Fruit fly (Drosophila melanogaster) whole organism, embryonic: Measurements from ENCODE around the gene MEP-1.
A peak's percentile ranks its signal among the peaks of the same experiment; 100 is the strongest.

ENCODE experiments used
- Abd-B ChIP-seq: fragments of 200-800 bp; sonication (Bioruptor generic); optimal IDR thresholded peaks from 2 replicates; lab custom pipeline; 2018; ENCODE audit warnings: missing biosample characterization, mild to moderate bottlenecking, missing genetic modification characterization, moderate library complexity
- Aef1 ChIP-seq: fragments of 200-800 bp; sonication (Bioruptor generic); IDR thresholded peaks from 3 replicates; pipeline ENCODE4 v1.3.6; 2022; ENCODE audit warnings: missing biosample characterization, missing genetic modification characterization
- Blimp-1 ChIP-seq: fragments of 200-800 bp; sonication (Bioruptor generic); optimal IDR thresholded peaks from 3 replicates; lab custom pipeline; 2018; ENCODE audit warnings: missing biosample characterization, missing genetic modification characterization, mild to moderate bottlenecking, moderate library complexity, missing genetic modification reagents
- CG10274 ChIP-seq: fragments of 200-800 bp; sonication (Bioruptor generic); optimal IDR thresholded peaks from 3 replicates; lab custom pipeline; 2017; ENCODE audit warnings: missing biosample characterization, mild to moderate bottlenecking, missing genetic modification characterization
- CG10366 ChIP-seq: fragments of 200-800 bp; sonication (Bioruptor generic); IDR thresholded peaks from 2 replicates; pipeline ENCODE4 v1.3.6; 2022; ENCODE audit warnings: missing biosample characterization, missing genetic modification characterization
- CG11560 ChIP-seq: fragments of 200-800 bp; sonication (Bioruptor generic); IDR thresholded peaks from 3 replicates; pipeline ENCODE4 v1.3.6; 2022; ENCODE audit warnings: missing biosample characterization, missing genetic modification characterization
- CG11695 ChIP-seq: fragments of 200-800 bp; sonication (Bioruptor generic); IDR thresholded peaks from 3 replicates; pipeline ENCODE4 v1.3.6; 2022; ENCODE audit warnings: missing biosample characterization, missing genetic modification characterization
- CG12236 ChIP-seq: fragments of 200-800 bp; sonication (Bioruptor generic); optimal IDR thresholded peaks from 2 replicates; lab custom pipeline; 2016; ENCODE audit warnings: missing biosample characterization, missing genetic modification characterization
- CG14441 ChIP-seq: fragments of 200-800 bp; sonication (Bioruptor generic); IDR thresholded peaks from 2 replicates; pipeline ENCODE4 v1.3.6; 2022; ENCODE audit warnings: missing biosample characterization, missing genetic modification characterization
- CG14710 ChIP-seq: fragments of 200-800 bp; sonication (Bioruptor generic); optimal IDR thresholded peaks from 3 replicates; lab custom pipeline; 2019; ENCODE audit warnings: missing biosample characterization, mild to moderate bottlenecking, missing genetic modification characterization, moderate library complexity
- CG14860 ChIP-seq: fragments of 200-800 bp; sonication (Bioruptor generic); IDR thresholded peaks from 3 replicates; pipeline ENCODE4 v1.3.6; 2022; ENCODE audit warnings: missing biosample characterization, missing genetic modification characterization; ENCODE audit not compliant: partially characterized antibody
- CG6854 ChIP-seq: fragments of 200-800 bp; sonication (Bioruptor generic); optimal IDR thresholded peaks from 3 replicates; lab custom pipeline; 2017; ENCODE audit warnings: missing biosample characterization, mild to moderate bottlenecking, missing genetic modification characterization
- CG7271 ChIP-seq: fragments of 200-800 bp; sonication (Bioruptor generic); optimal IDR thresholded peaks from 2 replicates; lab custom pipeline; 2018; ENCODE audit warnings: missing biosample characterization, mild to moderate bottlenecking, missing genetic modification characterization, moderate library complexity
- CG8388 ChIP-seq: fragments of 200-800 bp; sonication (Bioruptor generic); optimal IDR thresholded peaks from 2 replicates; lab custom pipeline; 2019; ENCODE audit warnings: missing biosample characterization, mild to moderate bottlenecking, missing genetic modification characterization, moderate library complexity
- CG8944 ChIP-seq: fragments of 200-800 bp; sonication (Bioruptor generic); optimal IDR thresholded peaks from 3 replicates; lab custom pipeline; 2016; ENCODE audit warnings: missing biosample characterization, missing genetic modification characterization
- CG9817 ChIP-seq: fragments of 200-800 bp; sonication (Bioruptor generic); optimal IDR thresholded peaks from 2 replicates; lab custom pipeline; 2018; ENCODE audit warnings: missing biosample characterization, mild to moderate bottlenecking, missing genetic modification characterization, moderate library complexity
- CG9932 ChIP-seq: fragments of 200-800 bp; sonication (Bioruptor generic); IDR thresholded peaks from 2 replicates; pipeline ENCODE4 v1.3.6; 2022; ENCODE audit warnings: missing biosample characterization, missing genetic modification characterization
- Chrac-16 ChIP-seq: fragments of 200-800 bp; sonication (Bioruptor generic); optimal IDR thresholded peaks from 3 replicates; lab custom pipeline; 2016; ENCODE audit warnings: missing biosample characterization, missing genetic modification characterization
- Dbx ChIP-seq: fragments of 200-800 bp; sonication (Bioruptor generic); IDR thresholded peaks from 3 replicates; pipeline ENCODE4 v1.3.6; 2022; ENCODE audit warnings: missing biosample characterization, missing genetic modification characterization
- Dip2 ChIP-seq: fragments of 200-800 bp; sonication (Bioruptor generic); IDR thresholded peaks from 2 replicates; pipeline ENCODE4 v1.3.6; 2022; ENCODE audit warnings: missing biosample characterization, missing genetic modification characterization
- Dip3 ChIP-seq: fragments of 200-800 bp; sonication (Bioruptor generic); optimal IDR thresholded peaks from 3 replicates; lab custom pipeline; 2016; ENCODE audit warnings: missing biosample characterization, missing genetic modification characterization
- Dp ChIP-seq: fragments of 200-800 bp; sonication (Bioruptor generic); optimal IDR thresholded peaks from 2 replicates; lab custom pipeline; 2018; ENCODE audit warnings: missing biosample characterization, mild to moderate bottlenecking, missing genetic modification characterization, moderate library complexity
- GATAe ChIP-seq: fragments of 200-800 bp; sonication (Bioruptor generic); conservative IDR thresholded peaks from 2 replicates; pipeline ENCODE4 v1.3.6; 2022; ENCODE audit warnings: missing biosample characterization, missing genetic modification characterization
- H15 ChIP-seq: fragments of 200-800 bp; sonication (Bioruptor generic); IDR thresholded peaks from 3 replicates; pipeline ENCODE4 v1.3.6; 2022; ENCODE audit warnings: missing biosample characterization, missing genetic modification characterization
- HLH4C ChIP-seq: fragments of 200-800 bp; sonication (Bioruptor generic); IDR thresholded peaks from 3 replicates; pipeline ENCODE4 v1.3.6; 2022; ENCODE audit warnings: missing biosample characterization, missing genetic modification characterization; ENCODE audit not compliant: partially characterized antibody
- Hr51 ChIP-seq, 2 experiments: fragments of 200-800 bp; sonication (Bioruptor generic); optimal IDR thresholded peaks; 2 replicates in 1 of 2; 3 replicates in 1 of 2; lab custom pipeline; 2016 to 2018; ENCODE audit warnings: missing biosample characterization in 2 of 2, missing genetic modification characterization in 2 of 2, mild to moderate bottlenecking in 1 of 2, moderate library complexity in 1 of 2
- Hsf ChIP-seq: fragments of 200-800 bp; sonication (Bioruptor generic); optimal IDR thresholded peaks from 3 replicates; lab custom pipeline; 2016; ENCODE audit warnings: missing biosample characterization, missing genetic modification characterization
- Jarid2 ChIP-seq: fragments of 200-800 bp; sonication (Bioruptor generic); optimal IDR thresholded peaks from 3 replicates; lab custom pipeline; 2017; ENCODE audit warnings: mild to moderate bottlenecking, missing biosample characterization, missing genetic modification reagents, missing genetic modification characterization
- Lhr ChIP-seq: fragments of 200-800 bp; sonication (Bioruptor generic); optimal IDR thresholded peaks from 3 replicates; lab custom pipeline; 2017; ENCODE audit warnings: mild to moderate bottlenecking, missing biosample characterization, missing genetic modification reagents, missing genetic modification characterization
- Med ChIP-seq: fragments of 200-800 bp; sonication (Bioruptor generic); peaks from one replicate; lab custom pipeline; 2016; ENCODE audit warnings: missing biosample characterization, missing genetic modification characterization, mild to moderate bottlenecking, inconsistent platforms, moderate library complexity
- Poxn ChIP-seq: fragments of 200-800 bp; sonication (Bioruptor generic); IDR thresholded peaks from 2 replicates; pipeline ENCODE4 v1.3.6; 2022; ENCODE audit warnings: missing biosample characterization, missing genetic modification characterization
- TFAM ChIP-seq: fragments of 200-800 bp; sonication (Bioruptor generic); optimal IDR thresholded peaks from 2 replicates; lab custom pipeline; 2017; ENCODE audit warnings: missing biosample characterization, missing genetic modification characterization, inconsistent platforms
- Tbp ChIP-seq: fragments of >200 bp; optimal IDR thresholded peaks from 2 replicates; lab custom pipeline; 2018; ENCODE audit warnings: missing biosample characterization, missing genetic modification characterization
- ato ChIP-seq: fragments of 200-800 bp; sonication (Bioruptor generic); IDR thresholded peaks from 2 replicates; pipeline ENCODE4 v1.3.6; 2022; ENCODE audit warnings: missing biosample characterization, missing genetic modification characterization; ENCODE audit not compliant: partially characterized antibody
- cg ChIP-seq: fragments of 200-800 bp; sonication (Bioruptor generic); optimal IDR thresholded peaks from 3 replicates; lab custom pipeline; 2019; ENCODE audit warnings: missing biosample characterization, mild to moderate bottlenecking, missing genetic modification characterization, moderate library complexity
- chn ChIP-seq: fragments of 200-800 bp; sonication (Bioruptor generic); optimal IDR thresholded peaks from 2 replicates; lab custom pipeline; 2016; ENCODE audit warnings: missing biosample characterization, missing genetic modification characterization
- ci ChIP-seq: fragments of 200-800 bp; sonication (Bioruptor generic); IDR thresholded peaks from 3 replicates; pipeline ENCODE4 v1.3.6; 2022; ENCODE audit warnings: missing biosample characterization, missing genetic modification characterization
- esg ChIP-seq: fragments of 200-800 bp; sonication (Bioruptor generic); conservative IDR thresholded peaks from 2 replicates; pipeline ENCODE4 v1.3.6; 2022; ENCODE audit warnings: missing biosample characterization, missing genetic modification characterization
- gsb-n ChIP-seq: fragments of 200-800 bp; sonication (Bioruptor generic); optimal IDR thresholded peaks from 3 replicates; lab custom pipeline; 2018; ENCODE audit warnings: missing biosample characterization, mild to moderate bottlenecking, missing genetic modification characterization
- hth ChIP-seq: fragments of >200 bp; optimal IDR thresholded peaks from 2 replicates; lab custom pipeline; 2017; ENCODE audit warnings: inconsistent platforms
- ind ChIP-seq: fragments of 200-800 bp; sonication (Bioruptor generic); optimal IDR thresholded peaks from 3 replicates; lab custom pipeline; 2016; ENCODE audit warnings: missing biosample characterization, missing genetic modification characterization
- insv ChIP-seq, 2 experiments: fragments of 200-800 bp; sonication (Bioruptor generic); optimal IDR thresholded peaks; 3 replicates each; lab custom pipeline; 2016 to 2018; ENCODE audit warnings: missing biosample characterization in 2 of 2, missing genetic modification characterization in 2 of 2
- luna ChIP-seq: fragments of 200-800 bp; sonication (Bioruptor generic); optimal IDR thresholded peaks from 2 replicates; lab custom pipeline; 2016; ENCODE audit warnings: missing biosample characterization, missing genetic modification characterization
- pho ChIP-seq: fragments of 200-800 bp; sonication (Bioruptor generic); optimal IDR thresholded peaks from 2 replicates; lab custom pipeline; 2016; ENCODE audit warnings: missing biosample characterization, missing genetic modification characterization
- phol ChIP-seq: fragments of 200-800 bp; sonication (Bioruptor generic); optimal IDR thresholded peaks from 3 replicates; lab custom pipeline; 2018; ENCODE audit warnings: missing biosample characterization, mild to moderate bottlenecking, missing genetic modification characterization, moderate library complexity
- prd ChIP-seq, 3 experiments: fragments of >200 bp in 2 of 3; fragments of 200-800 bp in 1 of 3; sonication (Bioruptor generic) in 1 of 3; optimal IDR thresholded peaks in 2 of 3; IDR thresholded peaks in 1 of 3; 2 replicates in 2 of 3; 3 replicates in 1 of 3; pipeline versions ENCODE4 v1.3.6 to Lab custom; 2017 to 2022; ENCODE audit warnings: missing biosample characterization in 1 of 3, missing genetic modification characterization in 1 of 3
- pros ChIP-seq: fragments of 200-800 bp; sonication (Bioruptor generic); optimal IDR thresholded peaks from 3 replicates; lab custom pipeline; 2019; ENCODE audit warnings: missing biosample characterization, mild to moderate bottlenecking, missing genetic modification characterization, moderate library complexity
- tgo ChIP-seq: fragments of 200-800 bp; sonication (Bioruptor generic); IDR thresholded peaks from 3 replicates; pipeline ENCODE4 v1.3.6; 2022; ENCODE audit warnings: missing biosample characterization, missing genetic modification characterization
- toy ChIP-seq: fragments of 200-800 bp; sonication (Bioruptor generic); IDR thresholded peaks from 2 replicates; pipeline ENCODE4 v1.3.6; 2022; ENCODE audit warnings: missing biosample characterization, missing genetic modification characterization
- z ChIP-seq: fragments of 200-800 bp; sonication (Bioruptor generic); IDR thresholded peaks from 3 replicates; pipeline ENCODE4 v1.3.6; 2022; ENCODE audit warnings: missing biosample characterization, missing genetic modification characterization
- zen ChIP-seq: fragments of 200-800 bp; sonication (Bioruptor generic); optimal IDR thresholded peaks from 3 replicates; lab custom pipeline; 2018; ENCODE audit warnings: missing biosample characterization, mild to moderate bottlenecking, missing genetic modification characterization, moderate library complexity

Gene MEP-1

DNA sequence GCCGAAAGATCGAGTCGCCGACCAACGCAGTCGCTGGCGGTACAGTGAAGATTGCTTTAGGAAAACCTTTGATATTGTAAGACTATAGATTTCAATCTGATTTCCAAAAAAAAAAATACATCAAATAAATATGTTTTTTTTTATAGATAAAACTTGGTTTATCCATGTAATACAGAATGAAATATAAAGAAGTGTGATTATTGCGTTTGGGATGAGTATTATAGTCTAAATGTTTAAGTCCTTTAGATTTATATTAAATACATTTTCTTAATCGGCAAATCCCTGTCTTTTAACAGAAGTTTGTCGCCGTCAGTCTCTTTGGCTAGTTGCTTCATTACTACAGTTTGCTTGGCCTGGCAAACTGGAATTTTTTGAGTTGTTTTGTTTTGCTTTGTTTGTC is 49.7 kb upstream of the MEP-1 start (continued):
- TF ChIP-seq CG9932 (GFP tag; lab: Robert Waterston, UW) (peak; percentile 31; the same call in 1 of the 2 replicates), toy (no peak), insv (GFP tag; optimal IDR thresholded peaks at IDR 0.05; lab: Kevin White, UChicago) (no peak), esg (peak; percentile 49), HLH4C (GFP tag; lab: Robert Waterston, UW) (no peak), Poxn (GFP tag; lab: Robert Waterston, UW) (no peak), ind (GFP tag; lab: Kevin White, UChicago) (no peak), hth (no peak), Dip3 (GFP tag; lab: Kevin White, UChicago) (no peak), zen (tag; lab: Kevin White, UChicago) (no peak), ci (GFP tag; lab: Robert Waterston, UW) (no peak), CG8388 (no peak), H15 (GFP tag; lab: Robert Waterston, UW) (no peak), GATAe (GFP tag; lab: Robert Waterston, UW) (no peak), luna (GFP tag; lab: Kevin White, UChicago) (no peak), cg (no peak), prd (optimal IDR thresholded peaks at IDR 0.05; lab: Kevin White, UChicago) (no peak), prd (GFP tag; IDR thresholded peaks at IDR 0.05; lab: Robert Waterston, UW) (peak; percentile 43; the same call in 2 of the 3 replicates), pros (no peak), CG7271 (tag; lab: Kevin White, UChicago) (no peak), CG10366 (GFP tag; lab: Robert Waterston, UW) (peak; percentile 35; the same call in 1 of the 2 replicates), Med (no peak), chn (GFP tag; lab: Kevin White, UChicago) (no peak), pho (GFP tag; lab: Kevin White, UChicago) (no peak), CG6854 (peak; percentile 1), z (no peak), Lhr (GFP tag; lab: Kevin White, UChicago) (no peak), Abd-B (GFP tag; lab: Kevin White, UChicago) (no peak), tgo (GFP tag; lab: Robert Waterston, UW) (peak; percentile 36; the same call in 2 of the 3 replicates), TFAM (no peak), CG14710 (tag; lab: Kevin White, UChicago) (no peak), Aef1 (GFP tag; lab: Robert Waterston, UW) (0 out of 3 replicates have a peak, but pooled peaks have one; percentile 11), Hr51 (GFP tag; optimal IDR thresholded peaks at IDR 0.05; lab: Kevin White, UChicago) (peak in 1 of 2 experiments; percentile 56), CG14441 (GFP tag; lab: Robert Waterston, UW) (peak; percentile 53; the same call in 1 of the 2 replicates), Dbx (GFP tag; lab: Robert Waterston, UW) (no peak), CG12236 (no peak), Tbp (no peak), Jarid2 (no peak), Blimp-1 (GFP tag; lab: Kevin White, UChicago) (no peak), CG11695 (GFP tag; lab: Robert Waterston, UW) (peak; percentile 63; the same call in 2 of the 3 replicates), CG10274 (GFP tag; lab: Kevin White, UChicago) (no peak), Dip2 (GFP tag; lab: Robert Waterston, UW) (no peak), Dp (GFP tag; lab: Kevin White, UChicago) (no peak), Hsf (GFP tag; lab: Kevin White, UChicago) (no peak), Chrac-16 (no peak), gsb-n (tag; lab: Kevin White, UChicago) (no peak), CG11560 (tag; lab: Robert Waterston, UW) (no peak), CG14860 (GFP tag; lab: Robert Waterston, UW) (no peak), CG9817 (tag; lab: Kevin White, UChicago) (peak; percentile 11), CG8944 (GFP tag; lab: Kevin White, UChicago) (no peak), phol (tag; lab: Kevin White, UChicago) (peak; percentile 11), ato (GFP tag; lab: Robert Waterston, UW) (no peak)
